Fruit fly (Drosophila melanogaster) whole organism, embryonic: ENCODE results near the gene VhaM9.7-d.

ENCODE experiments used
- Adf1 ChIP-seq: fragments of 200-800 bp; sonication (Bioruptor generic); IDR thresholded peaks from 2 replicates; pipeline ENCODE4 v1.3.6; 2022; ENCODE audit warnings: missing biosample characterization, missing genetic modification characterization
- Atf6 ChIP-seq: fragments of 200-800 bp; sonication (Bioruptor generic); IDR thresholded peaks from 2 replicates; pipeline ENCODE4 v1.3.6; 2022; ENCODE audit warnings: missing biosample characterization, missing genetic modification characterization
- CG10979 ChIP-seq: fragments of 200-800 bp; sonication (Bioruptor generic); optimal IDR thresholded peaks from 2 replicates; lab custom pipeline; 2018; ENCODE audit warnings: missing biosample characterization, mild to moderate bottlenecking, missing genetic modification characterization, moderate library complexity
- CG14965 ChIP-seq: fragments of 200-800 bp; sonication (Bioruptor generic); optimal IDR thresholded peaks from 2 replicates; lab custom pipeline; 2016; ENCODE audit warnings: missing biosample characterization, missing genetic modification characterization, borderline replicate concordance
- CG15514 ChIP-seq: fragments of 200-800 bp; sonication (Bioruptor generic); optimal IDR thresholded peaks from 3 replicates; lab custom pipeline; 2017; ENCODE audit warnings: missing biosample characterization, missing genetic modification characterization, mild to moderate bottlenecking, moderate library complexity, missing genetic modification reagents
- CG15696 ChIP-seq: fragments of 200-800 bp; sonication (Bioruptor generic); optimal IDR thresholded peaks from 2 replicates; lab custom pipeline; 2019; ENCODE audit warnings: missing biosample characterization, mild to moderate bottlenecking, missing genetic modification characterization, moderate library complexity
- CG16863 ChIP-seq: fragments of 200-800 bp; sonication (Bioruptor generic); optimal IDR thresholded peaks from 3 replicates; lab custom pipeline; 2016; ENCODE audit warnings: missing biosample characterization, missing genetic modification characterization
- CG17186 ChIP-seq: fragments of 200-800 bp; sonication (Bioruptor generic); optimal IDR thresholded peaks from 3 replicates; lab custom pipeline; 2017; ENCODE audit warnings: missing biosample characterization, missing genetic modification reagents, missing genetic modification characterization
- CG17328 ChIP-seq: fragments of 200-800 bp; sonication (Bioruptor generic); IDR thresholded peaks from 2 replicates; pipeline ENCODE4 v1.3.6; 2022; ENCODE audit warnings: missing biosample characterization, missing genetic modification characterization
- CG18262 ChIP-seq: fragments of 200-800 bp; optimal IDR thresholded peaks from 3 replicates; lab custom pipeline; 2019; ENCODE audit warnings: missing biosample characterization, mild to moderate bottlenecking, missing genetic modification characterization, moderate library complexity
- CG3407 ChIP-seq: fragments of 200-800 bp; sonication (Bioruptor generic); optimal IDR thresholded peaks from 2 replicates; lab custom pipeline; 2018; ENCODE audit warnings: missing biosample characterization, mild to moderate bottlenecking, missing genetic modification characterization
- CG34224 ChIP-seq: fragments of 200-800 bp; sonication (Bioruptor generic); IDR thresholded peaks from 3 replicates; pipeline ENCODE4 v1.3.6; 2022; ENCODE audit warnings: missing biosample characterization, missing genetic modification characterization; ENCODE audit not compliant: partially characterized antibody
- CG42726 ChIP-seq: fragments of 200-800 bp; sonication (Bioruptor generic); IDR thresholded peaks from 2 replicates; pipeline ENCODE4 v1.3.6; 2022; ENCODE audit warnings: missing biosample characterization, missing genetic modification characterization; ENCODE audit not compliant: partially characterized antibody
- CG4282 ChIP-seq: fragments of 200-800 bp; sonication (Bioruptor generic); optimal IDR thresholded peaks from 2 replicates; lab custom pipeline; 2016; ENCODE audit warnings: missing biosample characterization, missing genetic modification characterization
- CG5953 ChIP-seq: fragments of 200-800 bp; sonication (Bioruptor generic); IDR thresholded peaks from 2 replicates; pipeline ENCODE4 v1.3.6; 2022; ENCODE audit warnings: missing biosample characterization, missing genetic modification characterization
- CG7357 ChIP-seq: fragments of 200-800 bp; sonication (Bioruptor generic); IDR thresholded peaks from 3 replicates; pipeline ENCODE4 v1.3.6; 2022; ENCODE audit warnings: missing biosample characterization, missing genetic modification characterization
- CG7987 ChIP-seq: fragments of 200-800 bp; sonication (Bioruptor generic); optimal IDR thresholded peaks from 2 replicates; lab custom pipeline; 2018; ENCODE audit warnings: missing biosample characterization, mild to moderate bottlenecking, missing genetic modification characterization, moderate library complexity
- CG8924 ChIP-seq: fragments of 200-800 bp; optimal IDR thresholded peaks from 3 replicates; lab custom pipeline; 2019; ENCODE audit warnings: missing biosample characterization, mild to moderate bottlenecking, missing genetic modification characterization, moderate library complexity
- CG9437 ChIP-seq: fragments of 200-800 bp; sonication (Bioruptor generic); optimal IDR thresholded peaks from 2 replicates; lab custom pipeline; 2018; ENCODE audit warnings: missing biosample characterization, mild to moderate bottlenecking, missing genetic modification characterization
- CG9876 ChIP-seq: fragments of 200-800 bp; sonication (Bioruptor generic); optimal IDR thresholded peaks from 2 replicates; lab custom pipeline; 2016; ENCODE audit warnings: missing biosample characterization, missing genetic modification characterization
- CTCF ChIP-seq: fragments of 200-800 bp; sonication (Bioruptor generic); optimal IDR thresholded peaks from 2 replicates; lab custom pipeline; 2017; ENCODE audit warnings: missing biosample characterization, mild to moderate bottlenecking, missing genetic modification characterization, moderate library complexity
- D19B ChIP-seq: fragments of 200-800 bp; sonication (Bioruptor generic); optimal IDR thresholded peaks from 2 replicates; lab custom pipeline; 2017; ENCODE audit warnings: missing biosample characterization, mild to moderate bottlenecking, missing genetic modification characterization
- Dad ChIP-seq: fragments of 200-800 bp; sonication (Bioruptor generic); optimal IDR thresholded peaks from 3 replicates; lab custom pipeline; 2016; ENCODE audit warnings: missing biosample characterization, missing genetic modification characterization
- E2f1 ChIP-seq: fragments of 200-800 bp; sonication (Bioruptor generic); IDR thresholded peaks from 2 replicates; pipeline ENCODE4 v1.3.6; 2022; ENCODE audit warnings: missing biosample characterization, missing genetic modification characterization
- Hey ChIP-seq: fragments of 200-800 bp; sonication (Bioruptor generic); optimal IDR thresholded peaks from 3 replicates; lab custom pipeline; 2018; ENCODE audit warnings: missing biosample characterization, mild to moderate bottlenecking, missing genetic modification characterization
- MESR4 ChIP-seq: fragments of 200-800 bp; sonication (Bioruptor generic); optimal IDR thresholded peaks from 2 replicates; lab custom pipeline; 2018; ENCODE audit warnings: missing biosample characterization, mild to moderate bottlenecking, missing genetic modification characterization, moderate library complexity
- Mad ChIP-seq: fragments of 200-800 bp; sonication (Bioruptor generic); optimal IDR thresholded peaks from 2 replicates; lab custom pipeline; 2016; ENCODE audit warnings: missing biosample characterization, missing genetic modification characterization
- Opbp ChIP-seq: fragments of 200-800 bp; sonication (Bioruptor generic); IDR thresholded peaks from 3 replicates; pipeline ENCODE4 v1.3.6; 2022; ENCODE audit warnings: missing biosample characterization, missing genetic modification characterization; ENCODE audit not compliant: partially characterized antibody
- Optix ChIP-seq: fragments of 200-800 bp; sonication (Bioruptor generic); IDR thresholded peaks from 3 replicates; pipeline ENCODE4 v1.3.6; 2022; ENCODE audit warnings: missing biosample characterization, missing genetic modification characterization
- Ravus ChIP-seq: fragments of 200-800 bp; sonication (Bioruptor generic); IDR thresholded peaks from 2 replicates; pipeline ENCODE4 v1.3.6; 2022; ENCODE audit warnings: missing biosample characterization, missing genetic modification characterization
- Sox102F ChIP-seq: fragments of 200-800 bp; sonication (Bioruptor generic); optimal IDR thresholded peaks from 2 replicates; lab custom pipeline; 2018; ENCODE audit warnings: missing biosample characterization, mild to moderate bottlenecking, missing genetic modification characterization, moderate library complexity
- Xbp1 ChIP-seq: fragments of 200-800 bp; sonication (Bioruptor generic); optimal IDR thresholded peaks from 3 replicates; lab custom pipeline; 2016; ENCODE audit warnings: missing biosample characterization, mild to moderate bottlenecking, missing genetic modification characterization
- ap ChIP-seq: fragments of 200-800 bp; sonication (Bioruptor generic); IDR thresholded peaks from 2 replicates; pipeline ENCODE4 v1.3.6; 2022; ENCODE audit warnings: missing biosample characterization, missing genetic modification characterization
- ci ChIP-seq: fragments of 200-800 bp; sonication (Bioruptor generic); IDR thresholded peaks from 3 replicates; pipeline ENCODE4 v1.3.6; 2022; ENCODE audit warnings: missing biosample characterization, missing genetic modification characterization
- crp ChIP-seq, 2 experiments: fragments of 200-800 bp; sonication (Bioruptor generic); optimal IDR thresholded peaks; 2 replicates in 1 of 2; 3 replicates in 1 of 2; lab custom pipeline; 2017; ENCODE audit warnings: missing biosample characterization in 2 of 2, missing genetic modification characterization in 2 of 2, mild to moderate bottlenecking in 1 of 2, moderate library complexity in 1 of 2
- fd102C ChIP-seq: fragments of 200-800 bp; sonication (Bioruptor generic); optimal IDR thresholded peaks from 2 replicates; lab custom pipeline; 2018; ENCODE audit warnings: missing biosample characterization, mild to moderate bottlenecking, missing genetic modification characterization, moderate library complexity
- gt ChIP-seq: fragments of 200-800 bp; sonication (Bioruptor generic); IDR thresholded peaks from 2 replicates; pipeline ENCODE4 v1.3.6; 2022; ENCODE audit warnings: missing biosample characterization, missing genetic modification characterization
- kay ChIP-seq: fragments of 200-800 bp; sonication (Bioruptor generic); optimal IDR thresholded peaks from 2 replicates; lab custom pipeline; 2016; ENCODE audit warnings: missing biosample characterization, missing genetic modification characterization
- klu ChIP-seq: fragments of 200-800 bp; sonication (Bioruptor generic); IDR thresholded peaks from 2 replicates; pipeline ENCODE4 v1.3.6; 2022; ENCODE audit warnings: missing biosample characterization, missing genetic modification characterization
- maf-S ChIP-seq: fragments of 200-800 bp; sonication (Bioruptor generic); optimal IDR thresholded peaks from 2 replicates; lab custom pipeline; 2016; ENCODE audit warnings: missing biosample characterization, missing genetic modification characterization
- nau ChIP-seq: fragments of 200-800 bp; sonication (Bioruptor generic); optimal IDR thresholded peaks from 3 replicates; lab custom pipeline; 2017; ENCODE audit warnings: missing biosample characterization, mild to moderate bottlenecking, missing genetic modification characterization, missing genetic modification reagents
- otp ChIP-seq: fragments of 200-800 bp; sonication (Bioruptor generic); IDR thresholded peaks from 3 replicates; pipeline ENCODE4, ENCODE4 v1.3.6; 2022; ENCODE audit warnings: missing biosample characterization, missing genetic modification characterization
- row ChIP-seq: fragments of 200-800 bp; sonication (Bioruptor generic); IDR thresholded peaks from 3 replicates; pipeline ENCODE4 v1.3.6; 2022; ENCODE audit warnings: missing biosample characterization, missing genetic modification characterization
- sc ChIP-seq, 3 experiments: fragments of >200 bp in 2 of 3; fragments of 200-800 bp in 1 of 3; sonication (Bioruptor generic) in 1 of 3; optimal IDR thresholded peaks; 2 replicates in 2 of 3; 3 replicates in 1 of 3; lab custom pipeline; 2017; ENCODE audit warnings: mild to moderate bottlenecking in 1 of 3, missing biosample characterization in 1 of 3, missing genetic modification characterization in 1 of 3, missing genetic modification reagents in 1 of 3
- tap ChIP-seq: fragments of 200-800 bp; optimal IDR thresholded peaks from 3 replicates; lab custom pipeline; 2019; ENCODE audit warnings: missing biosample characterization, mild to moderate bottlenecking, missing genetic modification characterization, moderate library complexity
- tgo ChIP-seq: fragments of 200-800 bp; sonication (Bioruptor generic); IDR thresholded peaks from 3 replicates; pipeline ENCODE4 v1.3.6; 2022; ENCODE audit warnings: missing biosample characterization, missing genetic modification characterization
- vnd ChIP-seq: fragments of 200-800 bp; sonication (Bioruptor generic); IDR thresholded peaks from 3 replicates; pipeline ENCODE4 v1.3.6; 2022; ENCODE audit warnings: missing biosample characterization, missing genetic modification characterization; ENCODE audit not compliant: partially characterized antibody
- yki ChIP-seq: fragments of >200 bp; optimal IDR thresholded peaks from 3 replicates; lab custom pipeline; 2018
- z ChIP-seq: fragments of 200-800 bp; sonication (Bioruptor generic); IDR thresholded peaks from 3 replicates; pipeline ENCODE4 v1.3.6; 2022; ENCODE audit warnings: missing biosample characterization, missing genetic modification characterization

Gene VhaM9.7-d

dm6 chr3R:16986181-16987074, 11.4 kb downstream of the VhaM9.7-d start (continued):
- TF ChIP-seq CG42726 (no peak), CG16863 (GFP tag; lab: Kevin White, UChicago) (peak; percentile 89), CG7357 (GFP tag; lab: Robert Waterston, UW) (peak; percentile 89), klu (GFP tag; lab: Robert Waterston, UW) (peak; percentile 91), CG18262 (peak; percentile 60), tgo (GFP tag; lab: Robert Waterston, UW) (peak; percentile 93), Optix (GFP tag; lab: Robert Waterston, UW) (peak; percentile 96; the same call in 2 of the 3 replicates), D19B (GFP tag; lab: Kevin White, UChicago) (peak; percentile 85), CG8924 (peak; percentile 86), Hey (peak; percentile 98), sc (optimal IDR thresholded peaks at IDR 0.05; lab: Kevin White, UChicago) (no peak), sc (GFP tag; optimal IDR thresholded peaks at IDR 0.05; lab: Kevin White, UChicago) (no peak), CG15696 (tag; lab: Kevin White, UChicago) (peak; percentile 43), ap (peak; percentile 95), fd102C (GFP tag; lab: Kevin White, UChicago) (peak; percentile 8), CG4282 (GFP tag; lab: Kevin White, UChicago) (peak; percentile 90), Ravus (GFP tag; lab: Robert Waterston, UW) (peak; percentile 83), CG15514 (GFP tag; lab: Kevin White, UChicago) (peak; percentile 92), ci (GFP tag; lab: Robert Waterston, UW) (peak; percentile 96), CG5953 (GFP tag; lab: Robert Waterston, UW) (peak; percentile 92), Atf6 (GFP tag; lab: Robert Waterston, UW) (peak; percentile 98), gt (peak; percentile 81), CG34224 (GFP tag; lab: Robert Waterston, UW) (no peak), CTCF (peak; percentile 26), CG14965 (GFP tag; lab: Kevin White, UChicago) (peak; percentile 54), tap (peak; percentile 54), Sox102F (GFP tag; lab: Kevin White, UChicago) (peak; percentile 78), CG3407 (GFP tag; lab: Kevin White, UChicago) (peak; percentile 41), E2f1 (GFP tag; lab: Robert Waterston, UW) (peak; percentile 94), CG9876 (GFP tag; lab: Kevin White, UChicago) (peak; percentile 93), CG9437 (peak; percentile 79), CG10979 (tag; lab: Kevin White, UChicago) (peak; percentile 57), maf-S (GFP tag; lab: Kevin White, UChicago) (peak; percentile 94), kay (GFP tag; lab: Kevin White, UChicago) (peak; percentile 85), Adf1 (GFP tag; lab: Robert Waterston, UW) (peak; percentile 90), z (GFP tag; lab: Robert Waterston, UW) (peak; percentile 88), Mad (peak; percentile 91), otp (peak; percentile 97), CG17328 (GFP tag; lab: Robert Waterston, UW) (peak; percentile 93), CG7987 (GFP tag; lab: Kevin White, UChicago) (peak; percentile 94), vnd (GFP tag; lab: Robert Waterston, UW) (peak; percentile 55; the same call in 2 of the 3 replicates), CG17186 (GFP tag; lab: Kevin White, UChicago) (no peak), crp (GFP tag; optimal IDR thresholded peaks at IDR 0.05; lab: Kevin White, UChicago) (peak in 1 of 2 experiments; percentile 62), MESR4 (GFP tag; lab: Kevin White, UChicago) (peak; percentile 38), Opbp (no peak), Dad (GFP tag; lab: Kevin White, UChicago) (peak; percentile 91), Xbp1 (peak; percentile 93), row (GFP tag; lab: Robert Waterston, UW) (peak; percentile 98), nau (GFP tag; lab: Kevin White, UChicago) (peak; percentile 77), yki (lab: Kevin White, UChicago) (no peak)
